Worm (Caenorhabditis elegans) whole organism, L2 larva: ENCODE results near the gene C15H9.11.

Experiments used
- aly-2 ChIP-seq: fragments of 150-350 bp; optimal IDR thresholded peaks from 2 replicates; lab custom pipeline; 2014; ENCODE audit warnings: missing biosample characterization, missing genetic modification characterization
- crh-2 ChIP-seq: sonication (generic microtip); optimal IDR thresholded peaks from 2 replicates; lab custom pipeline; 2017; ENCODE audit warnings: missing biosample characterization, missing genetic modification characterization
- nhr-77 ChIP-seq: fragments of 150-350 bp; optimal IDR thresholded peaks from 2 replicates; lab custom pipeline; 2014; ENCODE audit warnings: missing biosample characterization, missing genetic modification characterization
- peb-1 ChIP-seq: fragments of 150-350 bp; optimal IDR thresholded peaks from 2 replicates; lab custom pipeline; 2014; ENCODE audit warnings: missing biosample characterization, missing genetic modification characterization
- snpc-4 ChIP-seq: fragments of 150-350 bp; optimal IDR thresholded peaks from 2 replicates; lab custom pipeline; 2014; ENCODE audit warnings: missing biosample characterization, missing genetic modification characterization

- no peak for TF ChIP-seq peb-1 (tag; lab: Kevin White, UChicago)
- no peak for TF ChIP-seq crh-2 (tag; lab: Kevin White, UChicago)
- no peak for TF ChIP-seq snpc-4 (tag; lab: Kevin White, UChicago)
- no peak for TF ChIP-seq aly-2 (tag; lab: Kevin White, UChicago)
- TF ChIP-seq nhr-77 (tag; lab: Kevin White, UChicago), result no peak
These were observed 20.5 kb downstream of the C15H9.11 start, which contains the start of gene C45B2.3 for ce11 chrX:6082660-6083059.
